Fruit fly (Drosophila melanogaster): ENCODE results near the gene jvl.

dm6 chr3R:14734623-14735392 is 6.6 kb upstream of the jvl start:
- TF ChIP-seq CoRest (tag; optimal IDR thresholded peaks at IDR 0.05) (no peak), lbe (GFP tag; optimal IDR thresholded peaks at IDR 0.05) (no peak), ac (GFP tag; optimal IDR thresholded peaks at IDR 0.05) (no peak), onecut (GFP tag; IDR thresholded peaks at IDR 0.05) (no peak), tin (GFP tag; optimal IDR thresholded peaks at IDR 0.05) (no peak)

Measured in whole organism, embryonic.